Fruit fly (Drosophila melanogaster) whole organism, wandering third instar larva: Measurements from ENCODE around the gene PIG-K.

Experiments
- Abd-B ChIP-seq: fragments of >200 bp; optimal IDR thresholded peaks from 2 replicates; lab custom pipeline; 2017; ENCODE audit warnings: missing biosample characterization, missing genetic modification characterization
- CG32264 ChIP-seq: fragments of 200-800 bp; sonication (Bioruptor generic); optimal IDR thresholded peaks from 2 replicates; lab custom pipeline; 2016; ENCODE audit warnings: missing biosample characterization, missing genetic modification characterization
- CG9705 ChIP-seq: fragments of 200-800 bp; sonication (Bioruptor generic); optimal IDR thresholded peaks from 2 replicates; lab custom pipeline; 2018; ENCODE audit warnings: missing biosample characterization, mild to moderate bottlenecking, missing genetic modification characterization
- CrebA ChIP-seq: fragments of 200-800 bp; sonication (Bioruptor generic); optimal IDR thresholded peaks from 2 replicates; lab custom pipeline; 2016; ENCODE audit warnings: missing biosample characterization, mild to moderate bottlenecking, missing genetic modification characterization, borderline replicate concordance
- Dfd ChIP-seq: fragments of >200 bp; optimal IDR thresholded peaks from 2 replicates; lab custom pipeline; 2017; ENCODE audit warnings: missing biosample characterization, missing genetic modification characterization
- Dif ChIP-seq: fragments of 200-275, 200-300 bp; sonication (Bioruptor generic); optimal IDR thresholded peaks from 2 replicates; lab custom pipeline; 2018; ENCODE audit warnings: missing biosample characterization, missing genetic modification characterization; ENCODE audit not compliant: partially characterized antibody
- GATAd ChIP-seq: sonication (Bioruptor generic); optimal IDR thresholded peaks from 2 replicates; lab custom pipeline; 2016; ENCODE audit warnings: missing biosample characterization, missing genetic modification characterization
- HLH106 ChIP-seq: fragments of 200-800 bp; optimal IDR thresholded peaks from 3 replicates; lab custom pipeline; 2019; ENCODE audit warnings: missing biosample characterization, mild to moderate bottlenecking, missing genetic modification characterization, moderate library complexity
- Hnf4 ChIP-seq: fragments of 200-800 bp; sonication (Bioruptor generic); optimal IDR thresholded peaks from 2 replicates; lab custom pipeline; 2016; ENCODE audit warnings: missing biosample characterization, mild to moderate bottlenecking, missing genetic modification characterization
- Hr78 ChIP-seq: fragments of >200 bp; optimal IDR thresholded peaks from 2 replicates; lab custom pipeline; 2017; ENCODE audit warnings: missing biosample characterization, missing genetic modification characterization
- Hr83 ChIP-seq: fragments of 200-300 bp; sonication (Bioruptor generic); optimal IDR thresholded peaks from 2 replicates; lab custom pipeline; 2016; ENCODE audit warnings: missing biosample characterization, mild to moderate bottlenecking, missing genetic modification characterization, moderate library complexity; ENCODE audit not compliant: poor library complexity, severe bottlenecking
- Jra ChIP-seq: sonication (Bioruptor generic); optimal IDR thresholded peaks from 2 replicates; lab custom pipeline; 2016; ENCODE audit warnings: missing biosample characterization, missing genetic modification characterization
- Mio ChIP-seq: sonication (Bioruptor generic); optimal IDR thresholded peaks from 2 replicates; lab custom pipeline; 2016; ENCODE audit warnings: missing biosample characterization, missing genetic modification characterization
- Myc ChIP-seq: fragments of >200 bp; optimal IDR thresholded peaks from 2 replicates; lab custom pipeline; 2017
- N ChIP-seq: fragments of >200 bp; optimal IDR thresholded peaks from 2 replicates; lab custom pipeline; 2018; ENCODE audit warnings: missing biosample characterization, missing external identifiers, missing genetic modification characterization
- OdsH ChIP-seq: fragments of 200-800 bp; sonication (Bioruptor generic); optimal IDR thresholded peaks from 2 replicates; lab custom pipeline; 2016; ENCODE audit warnings: missing biosample characterization, mild to moderate bottlenecking, missing genetic modification characterization
- Rel ChIP-seq, 2 experiments: fragments of 200-800 bp; sonication (Bioruptor generic) in 1 of 2; optimal IDR thresholded peaks; 2 replicates in 1 of 2; 3 replicates in 1 of 2; lab custom pipeline; 2016 to 2019; ENCODE audit warnings: mild to moderate bottlenecking in 2 of 2, missing biosample characterization in 2 of 2, missing genetic modification characterization in 2 of 2, moderate library complexity in 1 of 2
- Sp1 ChIP-seq: fragments of 200-800 bp; sonication (Bioruptor generic); optimal IDR thresholded peaks from 3 replicates; lab custom pipeline; 2019; ENCODE audit warnings: missing biosample characterization, mild to moderate bottlenecking, missing genetic modification characterization, moderate library complexity
- Vsx2 ChIP-seq: fragments of 200-300, 225-300 bp; sonication (Bioruptor generic); optimal IDR thresholded peaks from 2 replicates; lab custom pipeline; 2018; ENCODE audit warnings: missing biosample characterization, missing genetic modification characterization; ENCODE audit not compliant: partially characterized antibody
- br ChIP-seq: fragments of 200-800 bp; sonication (Bioruptor generic); optimal IDR thresholded peaks from 2 replicates; lab custom pipeline; 2016; ENCODE audit warnings: missing biosample characterization, missing genetic modification characterization
- brk ChIP-seq: fragments of 200-800 bp; sonication (Bioruptor generic); optimal IDR thresholded peaks from 2 replicates; lab custom pipeline; 2016; ENCODE audit warnings: missing biosample characterization, mild to moderate bottlenecking, missing genetic modification characterization
- dl ChIP-seq, 2 experiments: fragments of 175-275, 200-275 bp in 1 of 2; fragments of 200-275 bp in 1 of 2; sonication (Bioruptor generic); optimal IDR thresholded peaks; lab custom pipeline; 2018; ENCODE audit warnings: mild to moderate bottlenecking in 2 of 2, missing biosample characterization in 2 of 2, missing genetic modification characterization in 2 of 2, moderate library complexity in 2 of 2; ENCODE audit not compliant: partially characterized antibody in 2 of 2, insufficient read depth in 1 of 2
- dmrt93B ChIP-seq: fragments of 200-800 bp; sonication (Bioruptor generic); optimal IDR thresholded peaks from 2 replicates; lab custom pipeline; 2018; ENCODE audit warnings: missing biosample characterization, mild to moderate bottlenecking, missing genetic modification characterization
- dsf ChIP-seq: sonication (Bioruptor generic); optimal IDR thresholded peaks from 2 replicates; lab custom pipeline; 2016; ENCODE audit warnings: missing biosample characterization, missing genetic modification characterization, borderline replicate concordance
- ey ChIP-seq: fragments of 200-800 bp; sonication (Bioruptor generic); optimal IDR thresholded peaks from 2 replicates; lab custom pipeline; 2016; ENCODE audit warnings: missing biosample characterization, missing genetic modification characterization
- foxo ChIP-seq, 2 experiments: fragments of 200-800 bp; sonication (Bioruptor generic); optimal IDR thresholded peaks; 2 replicates in 1 of 2; 3 replicates in 1 of 2; lab custom pipeline; 2016 to 2017; ENCODE audit warnings: missing biosample characterization in 2 of 2, missing genetic modification characterization in 2 of 2
- fru ChIP-seq: fragments of 200-800 bp; sonication (Bioruptor generic); optimal IDR thresholded peaks from 3 replicates; lab custom pipeline; 2016; ENCODE audit warnings: missing biosample characterization, mild to moderate bottlenecking, missing genetic modification characterization
- h ChIP-seq: fragments of 200-800 bp; sonication (Bioruptor generic); optimal IDR thresholded peaks from 3 replicates; lab custom pipeline; 2016; ENCODE audit warnings: missing biosample characterization, mild to moderate bottlenecking, missing genetic modification characterization
- jim ChIP-seq: fragments of 175-275, 200-325 bp; sonication (Bioruptor generic); optimal IDR thresholded peaks from 2 replicates; lab custom pipeline; 2016; ENCODE audit warnings: missing biosample characterization, mild to moderate bottlenecking, missing genetic modification characterization
- lola ChIP-seq: fragments of >200 bp; optimal IDR thresholded peaks from 2 replicates; lab custom pipeline; 2017; ENCODE audit warnings: missing biosample characterization, missing genetic modification characterization
- pan ChIP-seq: fragments of >200 bp; optimal IDR thresholded peaks from 2 replicates; lab custom pipeline; 2017
- psq ChIP-seq: fragments of 200-800 bp; sonication (Bioruptor generic); optimal IDR thresholded peaks from 3 replicates; lab custom pipeline; 2017; ENCODE audit warnings: missing biosample characterization, mild to moderate bottlenecking, missing genetic modification characterization, moderate library complexity
- rgr ChIP-seq: fragments of 200-800 bp; sonication (Bioruptor generic); optimal IDR thresholded peaks from 3 replicates; lab custom pipeline; 2016; ENCODE audit warnings: missing biosample characterization, mild to moderate bottlenecking, missing genetic modification characterization
- sage ChIP-seq: fragments of 200-800 bp; sonication (Bioruptor generic); optimal IDR thresholded peaks from 2 replicates; lab custom pipeline; 2016; ENCODE audit warnings: missing biosample characterization, mild to moderate bottlenecking, missing genetic modification characterization
- sv ChIP-seq: fragments of 200-800 bp; sonication (Bioruptor generic); optimal IDR thresholded peaks from 3 replicates; lab custom pipeline; 2016; ENCODE audit warnings: missing biosample characterization, missing genetic modification characterization
- tai ChIP-seq: sonication (Bioruptor generic); optimal IDR thresholded peaks from 2 replicates; lab custom pipeline; 2016; ENCODE audit warnings: missing biosample characterization, missing genetic modification characterization
- usp ChIP-seq: fragments of >200 bp; optimal IDR thresholded peaks from 2 replicates; lab custom pipeline; 2017; ENCODE audit warnings: missing biosample characterization, missing genetic modification characterization
- woc ChIP-seq: sonication (Bioruptor generic); optimal IDR thresholded peaks from 2 replicates; lab custom pipeline; 2016; ENCODE audit warnings: missing biosample characterization, mild to moderate bottlenecking, missing genetic modification characterization

The PIG-K gene

DNA sequence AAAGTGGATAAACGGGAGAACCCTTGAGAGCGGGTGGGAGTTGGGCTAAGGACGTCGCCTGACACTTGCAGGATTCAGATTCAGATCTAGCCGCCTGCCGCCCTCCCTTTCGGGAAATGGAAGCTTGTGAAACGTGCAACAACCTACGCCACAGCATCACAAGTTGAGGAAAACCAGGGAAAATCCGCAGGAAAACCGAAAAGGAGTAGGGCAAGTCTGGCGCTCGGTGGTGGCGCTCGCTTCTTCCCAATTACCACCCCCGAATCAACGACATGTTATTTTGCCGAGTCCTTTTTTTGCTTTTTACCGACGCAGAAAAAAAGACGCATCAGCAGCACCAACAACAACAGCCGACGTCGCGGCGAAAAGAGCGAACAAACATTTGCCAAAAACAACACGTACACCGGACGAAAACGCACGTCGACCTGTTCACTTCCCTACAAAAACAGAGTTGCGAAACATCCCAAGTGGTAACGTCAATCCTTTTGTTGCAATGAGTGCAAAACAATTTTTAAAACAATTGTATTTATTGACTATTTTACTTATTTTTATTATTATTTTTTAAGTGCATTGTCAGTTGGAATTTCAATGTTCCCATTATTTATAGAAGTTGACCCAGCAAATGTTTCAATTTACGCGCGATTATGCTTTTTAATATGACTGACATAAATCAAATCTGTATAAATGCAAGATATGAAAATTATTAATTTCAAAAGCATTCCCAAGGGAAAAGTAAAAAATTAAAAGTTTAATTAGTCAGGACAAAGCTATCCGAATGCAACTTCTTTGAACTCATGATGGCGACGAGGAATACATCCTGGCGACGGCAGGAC lies 2.3 kb upstream of the PIG-K start:
- no peak for TF ChIP-seq pan
- TF ChIP-seq rgr (GFP tag; lab: Kevin White, UChicago) = peak; percentile 41
- TF ChIP-seq sv = peak; percentile 17
- TF ChIP-seq h (GFP tag; lab: Kevin White, UChicago) = peak; percentile 27
- TF ChIP-seq Rel (GFP tag; optimal IDR thresholded peaks at IDR 0.05; lab: Kevin White, UChicago) = no peak
- no peak for TF ChIP-seq Rel (tag; optimal IDR thresholded peaks at IDR 0.05; lab: Kevin White, UChicago)
- peak; percentile 19 for TF ChIP-seq OdsH (GFP tag; lab: Kevin White, UChicago)
- TF ChIP-seq Mio (GFP tag; lab: Kevin White, UChicago) = no peak
- TF ChIP-seq Vsx2 = no peak
- peak; percentile 3 for TF ChIP-seq dmrt93B (GFP tag; lab: Kevin White, UChicago)
- TF ChIP-seq Hnf4 = peak; percentile 0
- TF ChIP-seq Sp1 = peak; percentile 41
- peak; percentile 38 for TF ChIP-seq woc (GFP tag; lab: Kevin White, UChicago)
- TF ChIP-seq foxo (GFP tag; optimal IDR thresholded peaks at IDR 0.05; lab: Kevin White, UChicago) = peak in 1 of 2 experiments; percentile 57
- TF ChIP-seq HLH106 (tag; lab: Kevin White, UChicago) = peak; percentile 40

DNA sequence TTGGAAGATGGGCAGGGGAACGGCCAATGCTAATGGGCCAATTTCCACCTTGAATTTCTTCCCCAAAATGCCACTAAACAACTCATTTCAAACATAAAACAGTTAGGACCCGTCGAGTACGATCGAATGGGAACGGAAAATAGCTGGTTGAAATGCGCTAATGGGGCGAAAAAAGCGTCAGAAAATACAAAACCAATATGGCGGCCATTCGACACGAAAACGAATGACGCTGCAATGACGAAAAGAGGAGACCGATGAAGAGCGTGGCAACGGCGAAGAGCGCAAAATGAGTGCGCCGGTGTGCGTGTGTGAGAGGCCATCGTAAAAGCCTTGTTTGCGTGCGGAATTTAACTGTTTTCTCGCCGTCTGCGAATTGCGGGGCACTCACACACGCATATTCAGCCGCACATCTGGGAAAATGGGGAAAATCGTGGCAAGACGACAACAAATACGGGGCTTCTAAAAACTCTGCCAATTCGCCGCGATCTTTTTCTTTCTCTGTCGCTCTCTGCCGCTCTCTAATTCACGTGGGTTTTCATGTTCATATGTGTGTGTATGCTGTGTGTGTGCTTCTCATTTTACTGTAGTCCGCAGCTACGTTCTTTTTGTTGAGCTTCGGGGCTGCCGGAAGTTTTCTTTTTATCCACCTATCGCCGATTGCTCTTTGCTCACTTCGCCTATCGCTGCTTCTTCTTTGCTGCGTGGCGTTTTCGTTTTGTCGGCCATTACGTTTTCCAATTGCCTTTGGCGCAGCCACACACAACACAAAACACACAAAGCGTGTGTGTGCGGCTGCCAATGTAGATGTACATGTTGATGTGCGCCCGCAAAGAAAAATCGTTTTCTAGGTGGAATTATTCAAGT lies 1.1 kb upstream of the PIG-K start, which contains the start of gene east:
east (plus strand) TSS at position 851 of the 864 bp plus-strand sequence.
- TF ChIP-seq psq (GFP tag; lab: Kevin White, UChicago) (peak; percentile 92), Dfd (GFP tag; lab: Kevin White, UChicago) (no peak), Sp1 (peak; percentile 36), N (GFP tag; lab: Kevin White, UChicago) (no peak), Hnf4 (no peak), sage (GFP tag; lab: Kevin White, UChicago) (no peak)

DNA sequence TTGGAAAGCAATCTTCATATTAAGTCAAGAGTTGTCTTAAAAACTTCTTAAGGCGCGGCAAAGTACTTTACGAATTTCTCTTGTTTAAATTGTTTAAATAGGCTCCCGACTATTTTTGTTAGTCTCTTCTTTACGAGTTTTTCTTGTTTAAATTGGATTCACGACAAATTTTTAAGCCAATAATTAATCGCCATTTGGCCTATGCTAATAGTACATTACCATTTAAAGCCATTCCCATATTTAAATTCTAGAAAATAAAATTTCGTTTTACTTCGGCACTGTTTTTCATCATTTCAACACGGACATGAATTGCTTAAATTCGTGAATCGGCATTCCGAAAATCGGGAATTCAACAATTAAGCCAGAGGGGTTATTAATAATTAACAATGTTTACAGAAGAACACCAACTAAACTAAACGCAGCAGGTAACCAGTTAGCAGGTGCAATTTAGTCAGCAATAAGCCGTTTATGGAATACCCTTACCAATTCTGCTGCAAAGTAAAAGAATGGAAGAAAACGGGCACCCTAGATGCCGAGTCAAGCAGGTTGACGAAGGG lies 367 bp upstream of the PIG-K start:
- TF ChIP-seq jim (GFP tag; lab: Kevin White, UChicago) (no peak), psq (GFP tag; lab: Kevin White, UChicago) (no peak), sv (peak; percentile 63), br (GFP tag; lab: Kevin White, UChicago) (peak; percentile 57), tai (GFP tag; lab: Kevin White, UChicago) (no peak), OdsH (GFP tag; lab: Kevin White, UChicago) (peak; percentile 33), Abd-B (GFP tag; lab: Kevin White, UChicago) (no peak), Hr78 (GFP tag; lab: Kevin White, UChicago) (no peak), CG9705 (peak; percentile 33), usp (GFP tag; lab: Kevin White, UChicago) (no peak), N (GFP tag; lab: Kevin White, UChicago) (no peak), GATAd (no peak), Sp1 (peak; percentile 73), Hnf4 (peak; percentile 51), pan (no peak), rgr (GFP tag; lab: Kevin White, UChicago) (peak; percentile 65), brk (no peak), Rel (GFP tag; optimal IDR thresholded peaks at IDR 0.05; lab: Kevin White, UChicago) (no peak), Rel (tag; optimal IDR thresholded peaks at IDR 0.05; lab: Kevin White, UChicago) (no peak), h (GFP tag; lab: Kevin White, UChicago) (peak; percentile 51), sage (GFP tag; lab: Kevin White, UChicago) (no peak), dl (GFP tag; optimal IDR thresholded peaks at IDR 0.05; lab: Kevin White, UChicago; ENCODE audit: insufficient read depth in 1 of 2, partially characterized antibody in 2 of 2) (no peak), dmrt93B (GFP tag; lab: Kevin White, UChicago) (peak; percentile 50), Mio (GFP tag; lab: Kevin White, UChicago) (no peak), CrebA (GFP tag; lab: Kevin White, UChicago) (no peak), HLH106 (tag; lab: Kevin White, UChicago) (peak; percentile 69), Jra (GFP tag; lab: Kevin White, UChicago) (no peak), Dfd (GFP tag; lab: Kevin White, UChicago) (no peak), woc (GFP tag; lab: Kevin White, UChicago) (peak; percentile 18), dsf (GFP tag; lab: Kevin White, UChicago) (no peak), Vsx2 (no peak), ey (peak; percentile 60), foxo (GFP tag; optimal IDR thresholded peaks at IDR 0.05; lab: Kevin White, UChicago) (peak in 1 of 2 experiments; percentile 72), lola (no peak), fru (peak; percentile 62), Dif (no peak), Myc (lab: Kevin White, UChicago) (no peak), Hr83 (no peak), CG32264 (GFP tag; lab: Kevin White, UChicago) (no peak)
